Worm (Caenorhabditis elegans): ENCODE results near the gene F58F12.2.

F58F12.2 gene

DNA sequence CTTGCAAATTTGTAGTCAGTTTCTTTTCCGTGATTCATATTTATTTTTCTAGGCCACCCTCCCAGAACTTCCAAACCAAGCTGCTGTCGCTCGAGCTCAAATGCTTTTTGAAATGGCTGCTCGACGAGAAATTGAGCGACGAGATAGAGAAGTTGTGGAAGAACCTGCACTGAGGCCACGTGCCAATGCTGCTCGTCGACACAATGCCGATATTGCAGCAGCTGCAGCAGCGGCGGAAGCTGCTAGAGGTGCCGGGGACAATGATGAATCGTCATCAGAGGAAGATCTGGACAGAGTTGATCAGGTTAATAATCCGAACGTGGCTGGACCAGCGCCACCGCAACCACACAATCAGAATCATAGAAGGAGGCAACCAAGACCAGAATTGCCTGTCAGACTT is 14.5 kb downstream of the F58F12.2 start:
- no peak for TF ChIP-seq unc-130 (tag; optimal IDR thresholded peaks at IDR 0.05)
- TF ChIP-seq blmp-1 (tag; optimal IDR thresholded peaks at IDR 0.05) = no peak
- no peak for TF ChIP-seq sup-37 (GFP tag; optimal IDR thresholded peaks at IDR 0.05)
- no peak for TF ChIP-seq fkh-10 (GFP tag; optimal IDR thresholded peaks at IDR 0.05)
- TF ChIP-seq hlh-4 (tag; optimal IDR thresholded peaks at IDR 0.05) = no peak
- TF ChIP-seq lin-14 (GFP tag; optimal IDR thresholded peaks at IDR 0.05) = no peak
- TF ChIP-seq efl-1 (optimal IDR thresholded peaks at IDR 0.05) = no peak
- no peak for TF ChIP-seq efl-1 (GFP tag; optimal IDR thresholded peaks at IDR 0.05 in 1 of 2)
- TF ChIP-seq nhr-20 (tag; optimal IDR thresholded peaks at IDR 0.05) = no peak
- no peak for TF ChIP-seq grh-1 (GFP tag; IDR thresholded peaks at IDR 0.05)
- TF ChIP-seq unc-62 (GFP tag; optimal IDR thresholded peaks at IDR 0.05) = no peak
- no peak for TF ChIP-seq alr-1 (tag; optimal IDR thresholded peaks at IDR 0.05; ENCODE audit: borderline replicate concordance)
- no peak for TF ChIP-seq vab-15 (tag; optimal IDR thresholded peaks at IDR 0.05)
- TF ChIP-seq mab-9 (GFP tag; IDR thresholded peaks at IDR 0.05) = no peak
- no peak for TF ChIP-seq nhr-47 (tag; optimal IDR thresholded peaks at IDR 0.05)
- TF ChIP-seq lin-15B (tag; optimal IDR thresholded peaks at IDR 0.05) = no peak
- no peak for TF ChIP-seq hlh-17 (GFP tag; optimal IDR thresholded peaks at IDR 0.05; ENCODE audit: borderline replicate concordance)

DNA sequence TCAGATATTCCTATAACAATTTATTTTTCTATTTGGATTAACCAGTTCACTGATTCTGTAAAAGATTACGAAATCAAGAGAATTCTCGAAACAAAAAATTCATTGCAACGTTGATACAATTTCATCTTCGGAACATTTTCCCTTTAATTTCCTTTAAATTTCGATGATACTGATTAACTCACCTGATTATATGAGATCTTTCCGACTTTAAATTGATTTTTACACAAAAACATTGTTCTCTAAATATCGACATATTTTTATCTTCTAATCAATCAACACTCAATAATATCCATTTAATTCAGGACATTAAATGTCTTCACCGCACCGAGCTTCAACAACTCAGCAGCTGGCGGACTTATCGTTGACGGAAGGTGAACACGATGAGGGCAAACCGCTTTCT is 16.8 kb downstream of the F58F12.2 start, which contains the start of gene lin-23:
lin-23 (plus strand) TSS at position 301 of the 400 bp plus-strand sequence.
- TF ChIP-seq F16B12.6 (tag; optimal IDR thresholded peaks at IDR 0.05) = no peak
- TF ChIP-seq nhr-85 (tag) = no peak
- no peak for TF ChIP-seq C04F5.9 (tag; optimal IDR thresholded peaks at IDR 0.05)
- no peak for TF ChIP-seq lin-35 (GFP tag; optimal IDR thresholded peaks at IDR 0.05)
- TF ChIP-seq unc-86 (tag; optimal IDR thresholded peaks at IDR 0.05) = no peak
- TF ChIP-seq pax-3 (tag; optimal IDR thresholded peaks at IDR 0.05) = no peak
- TF ChIP-seq unc-98 (GFP tag; IDR thresholded peaks at IDR 0.05) = no peak
- no peak for TF ChIP-seq C34B4.2 (tag; optimal IDR thresholded peaks at IDR 0.05)
- no peak for TF ChIP-seq lin-39 (tag; optimal IDR thresholded peaks at IDR 0.05)
- TF ChIP-seq nhr-20 (tag; optimal IDR thresholded peaks at IDR 0.05) = no peak

- TF ChIP-seq swsn-7 (tag; optimal IDR thresholded peaks at IDR 0.05) (peak; percentile 87), nhr-47 (tag; optimal IDR thresholded peaks at IDR 0.05) (peak; percentile 88), mep-1 (tag; optimal IDR thresholded peaks at IDR 0.05) (peak; percentile 48), lin-15B (tag; optimal IDR thresholded peaks at IDR 0.05) (peak; percentile 86), nhr-20 (tag; optimal IDR thresholded peaks at IDR 0.05) (peak; percentile 91), lin-14 (GFP tag; optimal IDR thresholded peaks at IDR 0.05) (peak; percentile 96), efl-1 (optimal IDR thresholded peaks at IDR 0.05) (peak; percentile 84 to 90), efl-1 (GFP tag; optimal IDR thresholded peaks at IDR 0.05 in 1 of 2) (peak; percentile 71 to 97), skn-1 (tag; optimal IDR thresholded peaks at IDR 0.05) (peak; percentile 85), nhr-76 (tag; optimal IDR thresholded peaks at IDR 0.05) (no peak), zag-1 (tag; optimal IDR thresholded peaks at IDR 0.05) (no peak), fkh-10 (GFP tag; optimal IDR thresholded peaks at IDR 0.05) (peak; percentile 66), egl-27 (tag; optimal IDR thresholded peaks at IDR 0.05) (peak in 1 of 2 experiments; percentile 6), lin-35 (GFP tag; optimal IDR thresholded peaks at IDR 0.05) (peak; percentile 85 to 87), unc-62 (GFP tag; optimal IDR thresholded peaks at IDR 0.05) (no peak), blmp-1 (tag; optimal IDR thresholded peaks at IDR 0.05) (peak; percentile 97), efl-3 (GFP tag; optimal IDR thresholded peaks at IDR 0.05) (no peak), aly-2 (tag; optimal IDR thresholded peaks at IDR 0.05) (peak; percentile 12), ceh-88 (GFP tag; IDR thresholded peaks at IDR 0.05) (0 out of 2 replicates have a peak, but pooled peaks have one; percentile 16), elt-3 (tag; optimal IDR thresholded peaks at IDR 0.05) (peak in 2 of 6 experiments; percentile 57 to 81), lsy-2 (tag; optimal IDR thresholded peaks at IDR 0.05) (peak; percentile 87 to 89), C16A3.4 (tag; optimal IDR thresholded peaks at IDR 0.05) (peak; percentile 81), tbx-2 (tag; optimal IDR thresholded peaks at IDR 0.05) (peak; percentile 87), jun-1 (tag; optimal IDR thresholded peaks at IDR 0.05) (peak; percentile 86), nhr-237 (tag; optimal IDR thresholded peaks at IDR 0.05) (peak; percentile 20), lin-39 (tag; optimal IDR thresholded peaks at IDR 0.05) (no peak), F16B12.6 (tag; optimal IDR thresholded peaks at IDR 0.05) (peak; percentile 47), nhr-71 (tag; optimal IDR thresholded peaks at IDR 0.05) (peak; percentile 92), fkh-4 (tag; optimal IDR thresholded peaks at IDR 0.05; ENCODE audit: borderline replicate concordance) (peak; percentile 21), dpl-1 (GFP tag; optimal IDR thresholded peaks at IDR 0.05) (peak; percentile 67 to 79 (median 78)), unc-130 (tag; optimal IDR thresholded peaks at IDR 0.05) (peak; percentile 84), nhr-90 (tag; optimal IDR thresholded peaks at IDR 0.05; ENCODE audit: poor library complexity) (peak; percentile 79), nhr-11 (tag; optimal IDR thresholded peaks at IDR 0.05) (no peak), mab-9 (GFP tag; IDR thresholded peaks at IDR 0.05) (0 out of 2 replicates have a peak, but pooled peaks have one; percentile 34), unc-98 (GFP tag; IDR thresholded peaks at IDR 0.05) (no peak), ztf-11 (tag; optimal IDR thresholded peaks at IDR 0.05) (peak in 1 of 2 experiments; percentile 5)
Measured at ce11 chrII:6370110-6370509, 17.7 kb downstream of the F58F12.2 start.
